Fruit fly (Drosophila melanogaster) whole organism, embryonic: ENCODE measurements around the gene NijB.

Experiments used
- CG10959 ChIP-seq: fragments of 200-800 bp; sonication (Bioruptor generic); IDR thresholded peaks from 2 replicates; pipeline ENCODE4 v1.3.6; 2022; ENCODE audit warnings: missing biosample characterization, missing genetic modification characterization
- CG11504 ChIP-seq: fragments of 200-800 bp; sonication (Bioruptor generic); optimal IDR thresholded peaks from 3 replicates; lab custom pipeline; 2019; ENCODE audit warnings: missing biosample characterization, mild to moderate bottlenecking, missing genetic modification characterization, moderate library complexity
- CG12155 ChIP-seq: fragments of 200-800 bp; sonication (Bioruptor generic); optimal IDR thresholded peaks from 3 replicates; lab custom pipeline; 2016; ENCODE audit warnings: missing biosample characterization, missing genetic modification characterization
- CG12769 ChIP-seq: fragments of 200-800 bp; sonication (Bioruptor generic); optimal IDR thresholded peaks from 2 replicates; lab custom pipeline; 2019; ENCODE audit warnings: missing biosample characterization, mild to moderate bottlenecking, missing genetic modification characterization, moderate library complexity
- CG13624 ChIP-seq: fragments of 200-800 bp; sonication (Bioruptor generic); optimal IDR thresholded peaks from 2 replicates; lab custom pipeline; 2016; ENCODE audit warnings: missing biosample characterization, missing genetic modification characterization
- CG14860 ChIP-seq: fragments of 200-800 bp; sonication (Bioruptor generic); IDR thresholded peaks from 3 replicates; pipeline ENCODE4 v1.3.6; 2022; ENCODE audit warnings: missing biosample characterization, missing genetic modification characterization; ENCODE audit not compliant: partially characterized antibody
- CG15601 ChIP-seq: fragments of 200-800 bp; sonication (Bioruptor generic); optimal IDR thresholded peaks from 3 replicates; lab custom pipeline; 2019; ENCODE audit warnings: missing biosample characterization, mild to moderate bottlenecking, missing genetic modification characterization, moderate library complexity
- CG17912 ChIP-seq: fragments of 200-800 bp; sonication (Bioruptor generic); optimal IDR thresholded peaks from 2 replicates; lab custom pipeline; 2018; ENCODE audit warnings: missing biosample characterization, mild to moderate bottlenecking, missing genetic modification characterization
- CG18764 ChIP-seq: fragments of 200-800 bp; sonication (Bioruptor generic); optimal IDR thresholded peaks from 3 replicates; lab custom pipeline; 2016; ENCODE audit warnings: missing biosample characterization, missing genetic modification characterization
- CG2199 ChIP-seq: fragments of 200-800 bp; sonication (Bioruptor generic); IDR thresholded peaks from 3 replicates; pipeline ENCODE4 v1.3.6; 2022; ENCODE audit warnings: missing biosample characterization, missing genetic modification characterization
- CG2202 ChIP-seq: fragments of 200-800 bp; sonication (Bioruptor generic); optimal IDR thresholded peaks from 2 replicates; lab custom pipeline; 2018; ENCODE audit warnings: missing biosample characterization, mild to moderate bottlenecking, missing genetic modification characterization
- CG2875 ChIP-seq: fragments of 200-800 bp; sonication (Bioruptor generic); optimal IDR thresholded peaks from 2 replicates; lab custom pipeline; 2017; ENCODE audit warnings: missing biosample characterization, mild to moderate bottlenecking, missing genetic modification characterization, missing genetic modification reagents
- CG31441 ChIP-seq: fragments of 200-800 bp; sonication (Bioruptor generic); IDR thresholded peaks from 2 replicates; pipeline ENCODE4 v1.3.6; 2022; ENCODE audit warnings: missing biosample characterization, missing genetic modification characterization
- CG32772 ChIP-seq: fragments of 200-800 bp; sonication (Bioruptor generic); IDR thresholded peaks from 2 replicates; pipeline ENCODE4 v1.3.6; 2022; ENCODE audit warnings: missing biosample characterization, missing genetic modification characterization
- CG4282 ChIP-seq: fragments of 200-800 bp; sonication (Bioruptor generic); optimal IDR thresholded peaks from 2 replicates; lab custom pipeline; 2016; ENCODE audit warnings: missing biosample characterization, missing genetic modification characterization
- CG4328 ChIP-seq: fragments of 200-800 bp; sonication (Bioruptor generic); optimal IDR thresholded peaks from 3 replicates; lab custom pipeline; 2017; ENCODE audit warnings: missing biosample characterization, missing genetic modification reagents, missing genetic modification characterization
- CG4617 ChIP-seq: fragments of 200-800 bp; sonication (Bioruptor generic); optimal IDR thresholded peaks from 3 replicates; lab custom pipeline; 2016; ENCODE audit warnings: missing biosample characterization, missing genetic modification characterization, borderline replicate concordance
- CG5245 ChIP-seq: fragments of 200-800 bp; sonication (Bioruptor generic); optimal IDR thresholded peaks from 3 replicates; lab custom pipeline; 2016; ENCODE audit warnings: missing biosample characterization, missing genetic modification characterization
- CG6654 ChIP-seq: fragments of 200-800 bp; sonication (Bioruptor generic); optimal IDR thresholded peaks from 2 replicates; lab custom pipeline; 2017; ENCODE audit warnings: missing biosample characterization, mild to moderate bottlenecking, missing genetic modification characterization
- CG7372 ChIP-seq: fragments of 200-800 bp; sonication (Bioruptor generic); IDR thresholded peaks from 2 replicates; pipeline ENCODE4 v1.3.6; 2022; ENCODE audit warnings: missing biosample characterization, missing genetic modification characterization
- Deaf1 ChIP-seq: fragments of 200-800 bp; optimal IDR thresholded peaks from 3 replicates; lab custom pipeline; 2019; ENCODE audit warnings: missing biosample characterization, mild to moderate bottlenecking, missing genetic modification characterization, moderate library complexity
- Ets65A ChIP-seq: fragments of 200-800 bp; sonication (Bioruptor generic); peaks from one replicate; lab custom pipeline; 2016; ENCODE audit warnings: missing biosample characterization, missing genetic modification characterization
- HHEX ChIP-seq: fragments of 200-800 bp; sonication (Bioruptor generic); optimal IDR thresholded peaks from 3 replicates; lab custom pipeline; 2017; ENCODE audit warnings: missing biosample characterization, mild to moderate bottlenecking, missing genetic modification characterization, missing genetic modification reagents
- Hand ChIP-seq: fragments of 200-800 bp; sonication (Bioruptor generic); optimal IDR thresholded peaks from 2 replicates; lab custom pipeline; 2017; ENCODE audit warnings: mild to moderate bottlenecking, missing biosample characterization, missing genetic modification reagents, missing genetic modification characterization
- Hr39 ChIP-seq: fragments of >200 bp; optimal IDR thresholded peaks from 2 replicates; lab custom pipeline; 2017
- Lpt ChIP-seq: fragments of >200 bp; optimal IDR thresholded peaks from 2 replicates; lab custom pipeline; 2018; ENCODE audit warnings: missing biosample characterization, missing genetic modification characterization
- Mes4 ChIP-seq: fragments of 200-800 bp; sonication (Bioruptor generic); optimal IDR thresholded peaks from 2 replicates; lab custom pipeline; 2016; ENCODE audit warnings: missing biosample characterization, missing genetic modification characterization
- Nf-YB ChIP-seq: fragments of 200-800 bp; sonication (Bioruptor generic); optimal IDR thresholded peaks from 3 replicates; lab custom pipeline; 2019; ENCODE audit warnings: missing biosample characterization, mild to moderate bottlenecking, missing genetic modification characterization, moderate library complexity
- Nf-YC ChIP-seq: fragments of 200-800 bp; optimal IDR thresholded peaks from 3 replicates; lab custom pipeline; 2019; ENCODE audit warnings: missing biosample characterization, mild to moderate bottlenecking, missing genetic modification characterization, moderate library complexity
- Pdp1 ChIP-seq, 2 experiments: fragments of 200-800 bp; sonication (Bioruptor generic); optimal IDR thresholded peaks; 3 replicates each; lab custom pipeline; 2016; ENCODE audit warnings: missing biosample characterization in 2 of 2, missing genetic modification characterization in 2 of 2, mild to moderate bottlenecking in 1 of 2, moderate library complexity in 1 of 2
- Ptx1 ChIP-seq: fragments of 200-800 bp; sonication (Bioruptor generic); IDR thresholded peaks from 2 replicates; pipeline ENCODE4 v1.3.6; 2022; ENCODE audit warnings: missing biosample characterization, missing genetic modification characterization
- amos ChIP-seq: fragments of 200-800 bp; sonication (Bioruptor generic); IDR thresholded peaks from 2 replicates; pipeline ENCODE4 v1.3.6; 2022; ENCODE audit warnings: missing biosample characterization, missing genetic modification characterization; ENCODE audit not compliant: partially characterized antibody
- bcd ChIP-seq: fragments of 200-800 bp; sonication (Bioruptor generic); optimal IDR thresholded peaks from 2 replicates; lab custom pipeline; 2017; ENCODE audit warnings: missing biosample characterization, mild to moderate bottlenecking, missing genetic modification characterization
- btn ChIP-seq: fragments of 200-800 bp; sonication (Bioruptor generic); optimal IDR thresholded peaks from 2 replicates; lab custom pipeline; 2016; ENCODE audit warnings: missing biosample characterization, missing genetic modification characterization
- chinmo ChIP-seq: fragments of 200-800 bp; sonication (Bioruptor generic); IDR thresholded peaks from 4 replicates; pipeline ENCODE4 v1.3.6; 2022; ENCODE audit warnings: missing biosample characterization, missing genetic modification characterization; ENCODE audit not compliant: partially characterized antibody
- ewg ChIP-seq: fragments of 200-800 bp; sonication (Bioruptor generic); optimal IDR thresholded peaks from 3 replicates; lab custom pipeline; 2017; ENCODE audit warnings: mild to moderate bottlenecking, missing biosample characterization, missing genetic modification reagents, missing genetic modification characterization
- exex ChIP-seq: fragments of 200-800 bp; sonication (Bioruptor generic); optimal IDR thresholded peaks from 4 replicates; lab custom pipeline; 2018; ENCODE audit warnings: missing biosample characterization, mild to moderate bottlenecking, missing genetic modification characterization, moderate library complexity
- fd3F ChIP-seq: fragments of 200-800 bp; sonication (Bioruptor generic); optimal IDR thresholded peaks from 2 replicates; lab custom pipeline; 2018; ENCODE audit warnings: missing biosample characterization, mild to moderate bottlenecking, missing genetic modification characterization, moderate library complexity
- inv ChIP-seq: fragments of 200-800 bp; sonication (Bioruptor generic); IDR thresholded peaks from 2 replicates; pipeline ENCODE4 v1.3.6; 2022; ENCODE audit warnings: missing biosample characterization, missing genetic modification characterization; ENCODE audit not compliant: partially characterized antibody
- kah ChIP-seq: fragments of 200-800 bp; sonication (Bioruptor generic); optimal IDR thresholded peaks from 2 replicates; lab custom pipeline; 2018; ENCODE audit warnings: missing biosample characterization, mild to moderate bottlenecking, missing genetic modification characterization
- lola ChIP-seq, 3 experiments: fragments of >200 bp in 2 of 3; fragments of 200-800 bp in 1 of 3; sonication (Bioruptor generic) in 1 of 3; optimal IDR thresholded peaks; 2 replicates each; lab custom pipeline; 2017 to 2019; ENCODE audit warnings: missing biosample characterization in 3 of 3, missing genetic modification characterization in 3 of 3, mild to moderate bottlenecking in 1 of 3, moderate library complexity in 1 of 3
- nerfin-1 ChIP-seq: fragments of 200-800 bp; sonication (Bioruptor generic); optimal IDR thresholded peaks from 3 replicates; lab custom pipeline; 2019; ENCODE audit warnings: missing biosample characterization, mild to moderate bottlenecking, missing genetic modification characterization, moderate library complexity
- pan ChIP-seq, 4 experiments: fragments of >200 bp in 3 of 4; fragments of 200-800 bp in 1 of 4; sonication (Bioruptor generic) in 1 of 4; optimal IDR thresholded peaks in 3 of 4; IDR thresholded peaks in 1 of 4; 2 replicates each; pipeline versions ENCODE4 v1.3.6 to Lab custom; 2017 to 2022; ENCODE audit warnings: missing biosample characterization in 2 of 4, missing genetic modification characterization in 2 of 4, mixed read lengths in 1 of 4
- pros ChIP-seq: fragments of 200-800 bp; sonication (Bioruptor generic); optimal IDR thresholded peaks from 3 replicates; lab custom pipeline; 2019; ENCODE audit warnings: missing biosample characterization, mild to moderate bottlenecking, missing genetic modification characterization, moderate library complexity
- ranshi ChIP-seq: fragments of 200-800 bp; sonication (Bioruptor generic); IDR thresholded peaks from 2 replicates; pipeline ENCODE4 v1.3.6; 2022; ENCODE audit warnings: missing biosample characterization, missing genetic modification characterization
- sisA ChIP-seq: fragments of 200-800 bp; sonication (Bioruptor generic); IDR thresholded peaks from 2 replicates; pipeline ENCODE4 v1.3.6; 2022; ENCODE audit warnings: missing biosample characterization, missing genetic modification characterization
- vnd ChIP-seq: fragments of 200-800 bp; sonication (Bioruptor generic); IDR thresholded peaks from 3 replicates; pipeline ENCODE4 v1.3.6; 2022; ENCODE audit warnings: missing biosample characterization, missing genetic modification characterization; ENCODE audit not compliant: partially characterized antibody

The NijB gene

DNA sequence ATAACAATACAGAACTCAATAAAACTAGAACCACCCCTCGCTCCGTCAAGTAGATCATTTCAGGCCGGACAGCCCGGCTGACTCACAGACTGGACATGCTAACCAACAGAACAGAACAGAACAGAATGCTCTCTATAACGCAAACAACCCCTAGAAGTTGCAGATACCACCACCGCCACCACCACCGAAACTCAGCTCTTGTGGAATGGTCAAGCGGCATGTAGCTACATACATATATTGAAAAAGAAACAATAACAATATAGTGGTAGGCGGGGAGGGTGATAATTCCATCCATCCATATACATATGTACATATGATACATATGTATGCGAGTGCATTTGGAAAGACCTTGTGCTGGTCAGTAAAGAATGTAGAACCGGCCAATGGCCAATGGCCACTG is 37.8 kb upstream of the NijB start (continued):
- no peak for TF ChIP-seq CG18764
- no peak for TF ChIP-seq kah (GFP tag; lab: Kevin White, UChicago)
- TF ChIP-seq pros (GFP tag; lab: Kevin White, UChicago) = peak; percentile 62
- 0 out of 4 replicates have a peak, but pooled peaks have one; percentile 5 for TF ChIP-seq chinmo (GFP tag; lab: Robert Waterston, UW)
- no peak for TF ChIP-seq Ptx1 (GFP tag; lab: Robert Waterston, UW)
- TF ChIP-seq nerfin-1 (tag; lab: Kevin White, UChicago) = peak; percentile 71
- no peak for TF ChIP-seq fd3F (GFP tag; lab: Kevin White, UChicago)
- TF ChIP-seq CG15601 (tag; lab: Kevin White, UChicago) = no peak
- no peak for TF ChIP-seq sisA
- TF ChIP-seq CG2199 (GFP tag; lab: Robert Waterston, UW) = 0 out of 3 replicates have a peak, but pooled peaks have one; percentile 86
- TF ChIP-seq, all 482 proteins: peak for 12

DNA sequence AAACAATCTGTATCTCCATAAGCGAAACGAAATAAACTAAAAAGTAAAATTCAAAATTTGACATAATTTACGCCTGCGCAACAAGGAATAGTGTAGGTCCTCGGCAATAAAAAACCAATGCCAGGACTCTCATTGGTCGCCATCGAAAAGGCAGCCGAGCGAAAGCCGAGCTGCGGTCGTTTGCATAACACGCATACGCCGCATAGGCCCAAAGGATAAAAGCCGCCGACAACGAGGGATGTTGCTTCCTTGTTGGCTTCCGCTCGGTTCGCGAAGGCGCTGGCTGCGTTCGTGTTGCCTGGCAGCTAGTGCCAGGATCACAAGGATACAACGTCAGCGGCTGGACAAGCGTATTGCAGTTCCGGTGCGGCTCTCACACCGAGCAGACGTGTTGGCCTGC is 31.7 kb upstream of the NijB start:
- TF ChIP-seq inv (GFP tag; lab: Robert Waterston, UW) = no peak
- TF ChIP-seq Pdp1 (GFP tag; optimal IDR thresholded peaks at IDR 0.05; lab: Kevin White, UChicago) = no peak
- TF ChIP-seq pan (optimal IDR thresholded peaks at IDR 0.05; lab: Kevin White, UChicago) = no peak
- TF ChIP-seq pan (GFP tag; optimal IDR thresholded peaks at IDR 0.05 in 1 of 2, IDR thresholded peaks at IDR 0.05 in 1 of 2) = no peak
- TF ChIP-seq Ets65A (GFP tag; lab: Kevin White, UChicago) = peak; percentile 46
- TF ChIP-seq CG13624 (GFP tag; lab: Kevin White, UChicago) = no peak
- no peak for TF ChIP-seq CG12155 (GFP tag; lab: Kevin White, UChicago)
- no peak for TF ChIP-seq Hand (GFP tag; lab: Kevin White, UChicago)
- TF ChIP-seq Deaf1 = peak; percentile 93
- TF ChIP-seq CG2875 (GFP tag; lab: Kevin White, UChicago) = no peak
- peak; percentile 75; the same call in 1 of the 2 replicates for TF ChIP-seq CG7372 (GFP tag; lab: Robert Waterston, UW)
- no peak for TF ChIP-seq CG4617 (GFP tag; lab: Kevin White, UChicago)
- no peak for TF ChIP-seq btn
- TF ChIP-seq ewg (GFP tag; lab: Kevin White, UChicago) = peak; percentile 37
- no peak for TF ChIP-seq amos (GFP tag; lab: Robert Waterston, UW)
- no peak for TF ChIP-seq CG4328 (GFP tag; lab: Kevin White, UChicago)
- no peak for TF ChIP-seq vnd (GFP tag; lab: Robert Waterston, UW)
- no peak for TF ChIP-seq CG5245 (GFP tag; lab: Kevin White, UChicago)
- no peak for TF ChIP-seq Hr39 (lab: Kevin White, UChicago)
- TF ChIP-seq CG2202 = no peak
- TF ChIP-seq CG4282 = no peak
- TF ChIP-seq Lpt (GFP tag; lab: Kevin White, UChicago) = no peak
- TF ChIP-seq CG11504 (tag; lab: Kevin White, UChicago) = no peak
- no peak for TF ChIP-seq CG17912 (GFP tag; lab: Kevin White, UChicago)
- TF ChIP-seq Nf-YB (GFP tag; lab: Kevin White, UChicago) = peak; percentile 73
- peak; percentile 92 for TF ChIP-seq Nf-YC (tag; lab: Kevin White, UChicago)
- no peak for TF ChIP-seq Mes4 (GFP tag; lab: Kevin White, UChicago)

DNA sequence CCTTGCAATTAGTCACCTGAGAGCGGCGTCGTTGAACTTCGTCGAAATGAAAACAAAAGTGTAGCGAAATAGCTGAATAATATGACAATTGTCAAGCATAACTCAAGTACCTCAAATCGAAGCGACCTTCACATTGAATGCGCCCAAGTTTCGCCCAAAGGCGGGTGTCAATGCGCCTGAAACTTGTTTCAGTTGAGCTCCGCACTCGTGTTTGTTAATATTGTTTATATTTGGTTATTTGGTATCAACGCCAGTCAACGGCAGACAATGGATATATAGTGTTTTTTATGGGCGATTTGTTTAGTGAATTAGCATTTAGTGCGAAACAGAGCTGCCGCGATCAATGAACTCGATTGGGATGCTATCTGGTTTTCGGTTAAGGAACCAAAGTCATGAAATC is 30.3 kb upstream of the NijB start:
- no peak for TF ChIP-seq lola (GFP tag; optimal IDR thresholded peaks at IDR 0.05; lab: Kevin White, UChicago)
- no peak for TF ChIP-seq CG17912 (GFP tag; lab: Kevin White, UChicago)
- TF ChIP-seq exex = no peak
- no peak for TF ChIP-seq CG10959 (GFP tag; lab: Robert Waterston, UW)
- TF ChIP-seq Ets65A (GFP tag; lab: Kevin White, UChicago) = peak; percentile 44
- no peak for TF ChIP-seq CG32772
- TF ChIP-seq CG6654 (GFP tag; lab: Kevin White, UChicago) = no peak
- TF ChIP-seq ranshi (GFP tag; lab: Robert Waterston, UW) = no peak
- no peak for TF ChIP-seq Lpt (GFP tag; lab: Kevin White, UChicago)
- no peak for TF ChIP-seq CG31441 (GFP tag; lab: Robert Waterston, UW)
- TF ChIP-seq CG12769 (tag; lab: Kevin White, UChicago) = peak; percentile 25
- peak; percentile 65; the same call in 1 of the 4 replicates for TF ChIP-seq chinmo (GFP tag; lab: Robert Waterston, UW)
- TF ChIP-seq bcd (GFP tag; lab: Kevin White, UChicago) = no peak
- no peak for TF ChIP-seq CG14860 (GFP tag; lab: Robert Waterston, UW)
- TF ChIP-seq HHEX (GFP tag; lab: Kevin White, UChicago) = no peak
